Fruit fly (Drosophila melanogaster) whole organism, embryonic: ENCODE results near the gene na.

Experiments
- CoRest ChIP-seq: fragments of 200-800 bp; sonication (Bioruptor generic); optimal IDR thresholded peaks from 3 replicates; lab custom pipeline; 2018; ENCODE audit warnings: missing biosample characterization, mild to moderate bottlenecking, missing genetic modification characterization, moderate library complexity
- NC2β ChIP-seq: fragments of 200-800 bp; sonication (Bioruptor generic); optimal IDR thresholded peaks from 2 replicates; lab custom pipeline; 2016; ENCODE audit warnings: missing biosample characterization, missing genetic modification characterization
- ara ChIP-seq: fragments of 200-800 bp; sonication (Bioruptor generic); IDR thresholded peaks from 2 replicates; pipeline ENCODE4 v1.3.6; 2022; ENCODE audit warnings: missing biosample characterization, missing genetic modification characterization
- cato ChIP-seq: fragments of 200-800 bp; sonication (Bioruptor generic); optimal IDR thresholded peaks from 2 replicates; lab custom pipeline; 2016; ENCODE audit warnings: missing biosample characterization, missing genetic modification characterization, borderline replicate concordance
- lab ChIP-seq: fragments of 200-800 bp; sonication (Bioruptor generic); optimal IDR thresholded peaks from 3 replicates; lab custom pipeline; 2017; ENCODE audit warnings: missing biosample characterization, missing genetic modification characterization, mild to moderate bottlenecking, moderate library complexity, missing genetic modification reagents

dm6 chrX:14221995-14222394 is 44.2 kb upstream of the na start:
- TF ChIP-seq lab (GFP tag; lab: Kevin White, UChicago), result no peak
- TF ChIP-seq ara (GFP tag; lab: Robert Waterston, UW), result no peak
- no peak for TF ChIP-seq cato
- no peak for TF ChIP-seq CoRest (tag; lab: Kevin White, UChicago)
- no peak for TF ChIP-seq NC2β (GFP tag; lab: Kevin White, UChicago)
